Fruit fly (Drosophila melanogaster) whole organism, embryonic: ENCODE results near the gene CG33096.
"Not testable (repeated sequence)": the region's sequence is repeated elsewhere in the genome, so short reads cannot be mapped to it uniquely, and the experiment has no call there.

Experiments
- B-H1 ChIP-seq: fragments of 200-800 bp; sonication (Bioruptor generic); IDR thresholded peaks from 3 replicates; pipeline ENCODE4 v1.3.6; 2022; ENCODE audit warnings: missing biosample characterization, missing genetic modification characterization
- BEAF-32 ChIP-seq: fragments of 200-800 bp; sonication (Bioruptor generic); optimal IDR thresholded peaks from 3 replicates; lab custom pipeline; 2017; ENCODE audit warnings: missing biosample characterization, missing genetic modification characterization, mild to moderate bottlenecking, moderate library complexity, missing genetic modification reagents
- Bgb ChIP-seq: fragments of 200-800 bp; sonication (Bioruptor generic); IDR thresholded peaks from 2 replicates; pipeline ENCODE4 v1.3.6; 2022; ENCODE audit warnings: missing biosample characterization, missing genetic modification characterization; ENCODE audit not compliant: partially characterized antibody
- CG10366 ChIP-seq: fragments of 200-800 bp; sonication (Bioruptor generic); IDR thresholded peaks from 2 replicates; pipeline ENCODE4 v1.3.6; 2022; ENCODE audit warnings: missing biosample characterization, missing genetic modification characterization
- CG12391 ChIP-seq: fragments of 200-800 bp; sonication (Bioruptor generic); optimal IDR thresholded peaks from 3 replicates; lab custom pipeline; 2018; ENCODE audit warnings: missing biosample characterization, mild to moderate bottlenecking, missing genetic modification characterization, moderate library complexity
- CG13296 ChIP-seq: fragments of 200-800 bp; sonication (Bioruptor generic); optimal IDR thresholded peaks from 3 replicates; lab custom pipeline; 2018; ENCODE audit warnings: missing biosample characterization, mild to moderate bottlenecking, missing genetic modification characterization
- CG1603 ChIP-seq: fragments of 200-800 bp; sonication (Bioruptor generic); optimal IDR thresholded peaks from 2 replicates; lab custom pipeline; 2019; ENCODE audit warnings: missing biosample characterization, mild to moderate bottlenecking, missing genetic modification characterization, moderate library complexity
- CG16815 ChIP-seq: fragments of 200-800 bp; sonication (Bioruptor generic); optimal IDR thresholded peaks from 3 replicates; lab custom pipeline; 2017; ENCODE audit warnings: missing biosample characterization, mild to moderate bottlenecking, missing genetic modification characterization
- CG17328 ChIP-seq: fragments of 200-800 bp; sonication (Bioruptor generic); IDR thresholded peaks from 2 replicates; pipeline ENCODE4 v1.3.6; 2022; ENCODE audit warnings: missing biosample characterization, missing genetic modification characterization
- CG32767 ChIP-seq: fragments of 200-800 bp; sonication (Bioruptor generic); IDR thresholded peaks from 2 replicates; pipeline ENCODE4 v1.3.6; 2022; ENCODE audit warnings: missing biosample characterization, missing genetic modification characterization
- CG4707 ChIP-seq: fragments of 200-800 bp; sonication (Bioruptor generic); optimal IDR thresholded peaks from 2 replicates; lab custom pipeline; 2018; ENCODE audit warnings: missing biosample characterization, mild to moderate bottlenecking, missing genetic modification characterization, moderate library complexity
- CG6175 ChIP-seq: fragments of 200-800 bp; sonication (Bioruptor generic); IDR thresholded peaks from 3 replicates; pipeline ENCODE4 v1.3.6; 2022; ENCODE audit warnings: missing biosample characterization, missing genetic modification characterization
- CG6254 ChIP-seq: fragments of 200-800 bp; sonication (Bioruptor generic); optimal IDR thresholded peaks from 3 replicates; lab custom pipeline; 2017; ENCODE audit warnings: mild to moderate bottlenecking, missing biosample characterization, missing genetic modification reagents, missing genetic modification characterization
- CG6654 ChIP-seq: fragments of 200-800 bp; sonication (Bioruptor generic); optimal IDR thresholded peaks from 2 replicates; lab custom pipeline; 2017; ENCODE audit warnings: missing biosample characterization, mild to moderate bottlenecking, missing genetic modification characterization
- CG6765 ChIP-seq: fragments of 200-800 bp; sonication (Bioruptor generic); optimal IDR thresholded peaks from 3 replicates; lab custom pipeline; 2017; ENCODE audit warnings: missing biosample characterization, mild to moderate bottlenecking, missing genetic modification characterization
- CG7271 ChIP-seq: fragments of 200-800 bp; sonication (Bioruptor generic); optimal IDR thresholded peaks from 2 replicates; lab custom pipeline; 2018; ENCODE audit warnings: missing biosample characterization, mild to moderate bottlenecking, missing genetic modification characterization, moderate library complexity
- CG7839 ChIP-seq: fragments of 200-800 bp; sonication (Bioruptor generic); optimal IDR thresholded peaks from 3 replicates; lab custom pipeline; 2018; ENCODE audit warnings: missing biosample characterization, mild to moderate bottlenecking, missing genetic modification characterization, moderate library complexity
- CG9437 ChIP-seq: fragments of 200-800 bp; sonication (Bioruptor generic); optimal IDR thresholded peaks from 2 replicates; lab custom pipeline; 2018; ENCODE audit warnings: missing biosample characterization, mild to moderate bottlenecking, missing genetic modification characterization
- CG9727 ChIP-seq: fragments of 200-800 bp; sonication (Bioruptor generic); optimal IDR thresholded peaks from 3 replicates; lab custom pipeline; 2017; ENCODE audit warnings: missing biosample characterization, mild to moderate bottlenecking, missing genetic modification characterization
- CG9817 ChIP-seq: fragments of 200-800 bp; sonication (Bioruptor generic); optimal IDR thresholded peaks from 2 replicates; lab custom pipeline; 2018; ENCODE audit warnings: missing biosample characterization, mild to moderate bottlenecking, missing genetic modification characterization, moderate library complexity
- CoRest ChIP-seq: fragments of 200-800 bp; sonication (Bioruptor generic); optimal IDR thresholded peaks from 3 replicates; lab custom pipeline; 2018; ENCODE audit warnings: missing biosample characterization, mild to moderate bottlenecking, missing genetic modification characterization, moderate library complexity
- D ChIP-seq, 2 experiments: fragments of 200-800 bp in 1 of 2; fragments of >200 bp in 1 of 2; sonication (Bioruptor generic) in 1 of 2; optimal IDR thresholded peaks; 2 replicates in 1 of 2; 3 replicates in 1 of 2; lab custom pipeline; 2017; ENCODE audit warnings: mild to moderate bottlenecking in 1 of 2, missing biosample characterization in 1 of 2, missing genetic modification characterization in 1 of 2, missing genetic modification reagents in 1 of 2
- Dp ChIP-seq: fragments of 200-800 bp; sonication (Bioruptor generic); optimal IDR thresholded peaks from 2 replicates; lab custom pipeline; 2018; ENCODE audit warnings: missing biosample characterization, mild to moderate bottlenecking, missing genetic modification characterization, moderate library complexity
- Dref ChIP-seq: fragments of 200-800 bp; sonication (Bioruptor generic); IDR thresholded peaks from 2 replicates; pipeline ENCODE4 v1.3.6; 2022; ENCODE audit warnings: missing biosample characterization, missing genetic modification characterization
- E2f2 ChIP-seq: fragments of 200-800 bp; sonication (Bioruptor generic); IDR thresholded peaks from 2 replicates; pipeline ENCODE4 v1.3.6; 2022; ENCODE audit warnings: missing biosample characterization, missing genetic modification characterization
- HLH4C ChIP-seq: fragments of 200-800 bp; sonication (Bioruptor generic); IDR thresholded peaks from 3 replicates; pipeline ENCODE4 v1.3.6; 2022; ENCODE audit warnings: missing biosample characterization, missing genetic modification characterization; ENCODE audit not compliant: partially characterized antibody
- HLHmδ ChIP-seq: fragments of 200-800 bp; sonication (Bioruptor generic); optimal IDR thresholded peaks from 2 replicates; lab custom pipeline; 2018; ENCODE audit warnings: missing biosample characterization, mild to moderate bottlenecking, missing genetic modification characterization, moderate library complexity
- Hsf ChIP-seq: fragments of 200-800 bp; sonication (Bioruptor generic); optimal IDR thresholded peaks from 3 replicates; lab custom pipeline; 2016; ENCODE audit warnings: missing biosample characterization, missing genetic modification characterization
- Med ChIP-seq: fragments of 200-800 bp; sonication (Bioruptor generic); peaks from one replicate; lab custom pipeline; 2016; ENCODE audit warnings: missing biosample characterization, missing genetic modification characterization, mild to moderate bottlenecking, inconsistent platforms, moderate library complexity
- Mrtf ChIP-seq: fragments of 200-800 bp; sonication (Bioruptor generic); IDR thresholded peaks from 3 replicates; pipeline ENCODE4 v1.3.6; 2022; ENCODE audit warnings: missing biosample characterization, missing genetic modification characterization
- NC2β ChIP-seq: fragments of 200-800 bp; sonication (Bioruptor generic); optimal IDR thresholded peaks from 2 replicates; lab custom pipeline; 2016; ENCODE audit warnings: missing biosample characterization, missing genetic modification characterization
- Oli ChIP-seq: fragments of 200-800 bp; sonication (Bioruptor generic); optimal IDR thresholded peaks from 2 replicates; lab custom pipeline; 2018; ENCODE audit warnings: missing biosample characterization, mild to moderate bottlenecking, missing genetic modification characterization, moderate library complexity
- cas ChIP-seq: fragments of 200-800 bp; sonication (Bioruptor generic); IDR thresholded peaks from 2 replicates; pipeline ENCODE4 v1.3.6; 2022; ENCODE audit warnings: missing biosample characterization, missing genetic modification characterization
- gce ChIP-seq: fragments of 200-800 bp; sonication (Bioruptor generic); IDR thresholded peaks from 3 replicates; pipeline ENCODE4 v1.3.6; 2022; ENCODE audit warnings: missing biosample characterization, missing genetic modification characterization
- lov ChIP-seq, 2 experiments: fragments of 200-800 bp in 1 of 2; fragments of >200 bp in 1 of 2; sonication (Bioruptor generic) in 1 of 2; IDR thresholded peaks in 1 of 2; optimal IDR thresholded peaks in 1 of 2; 2 replicates in 1 of 2; 3 replicates in 1 of 2; pipeline versions ENCODE4 v1.3.6 to Lab custom; 2017 to 2022; ENCODE audit warnings: missing biosample characterization in 1 of 2, missing genetic modification characterization in 1 of 2
- luna ChIP-seq: fragments of 200-800 bp; sonication (Bioruptor generic); optimal IDR thresholded peaks from 2 replicates; lab custom pipeline; 2016; ENCODE audit warnings: missing biosample characterization, missing genetic modification characterization
- pan ChIP-seq, 4 experiments: fragments of >200 bp in 3 of 4; fragments of 200-800 bp in 1 of 4; sonication (Bioruptor generic) in 1 of 4; optimal IDR thresholded peaks in 3 of 4; IDR thresholded peaks in 1 of 4; 2 replicates each; pipeline versions ENCODE4 v1.3.6 to Lab custom; 2017 to 2022; ENCODE audit warnings: missing biosample characterization in 2 of 4, missing genetic modification characterization in 2 of 4, mixed read lengths in 1 of 4
- pfk ChIP-seq: fragments of 200-800 bp; sonication (Bioruptor generic); optimal IDR thresholded peaks from 2 replicates; lab custom pipeline; 2018; ENCODE audit warnings: missing biosample characterization, mild to moderate bottlenecking, missing genetic modification characterization, moderate library complexity
- prd ChIP-seq, 3 experiments: fragments of >200 bp in 2 of 3; fragments of 200-800 bp in 1 of 3; sonication (Bioruptor generic) in 1 of 3; optimal IDR thresholded peaks in 2 of 3; IDR thresholded peaks in 1 of 3; 2 replicates in 2 of 3; 3 replicates in 1 of 3; pipeline versions ENCODE4 v1.3.6 to Lab custom; 2017 to 2022; ENCODE audit warnings: missing biosample characterization in 1 of 3, missing genetic modification characterization in 1 of 3
- pzg ChIP-seq: fragments of 200-800 bp; sonication (Bioruptor generic); optimal IDR thresholded peaks from 3 replicates; lab custom pipeline; 2018; ENCODE audit warnings: missing biosample characterization, mild to moderate bottlenecking, missing genetic modification characterization, moderate library complexity
- sens ChIP-seq: fragments of 200-800 bp; sonication (Bioruptor generic); peaks from one replicate; lab custom pipeline; 2016; ENCODE audit warnings: missing biosample characterization, missing genetic modification characterization
- tio ChIP-seq: fragments of 200-800 bp; sonication (Bioruptor generic); optimal IDR thresholded peaks from 2 replicates; lab custom pipeline; 2017; ENCODE audit warnings: missing biosample characterization, missing genetic modification characterization, inconsistent platforms
- tna ChIP-seq: fragments of 200-800 bp; sonication (Bioruptor generic); IDR thresholded peaks from 2 replicates; pipeline ENCODE4 v1.3.6; 2022; ENCODE audit warnings: missing biosample characterization, missing genetic modification characterization; ENCODE audit not compliant: partially characterized antibody
- ttk ChIP-seq: fragments of 200-800 bp; sonication (Bioruptor generic); IDR thresholded peaks from 2 replicates; pipeline ENCODE4 v2.1.2; 2022; ENCODE audit warnings: missing biosample characterization, missing genetic modification characterization
- vnd ChIP-seq: fragments of 200-800 bp; sonication (Bioruptor generic); IDR thresholded peaks from 3 replicates; pipeline ENCODE4 v1.3.6; 2022; ENCODE audit warnings: missing biosample characterization, missing genetic modification characterization; ENCODE audit not compliant: partially characterized antibody
- zfh2 ChIP-seq: fragments of 200-800 bp; sonication (Bioruptor generic); optimal IDR thresholded peaks from 2 replicates; lab custom pipeline; 2016; ENCODE audit warnings: missing biosample characterization, missing genetic modification characterization

Gene CG33096

DNA sequence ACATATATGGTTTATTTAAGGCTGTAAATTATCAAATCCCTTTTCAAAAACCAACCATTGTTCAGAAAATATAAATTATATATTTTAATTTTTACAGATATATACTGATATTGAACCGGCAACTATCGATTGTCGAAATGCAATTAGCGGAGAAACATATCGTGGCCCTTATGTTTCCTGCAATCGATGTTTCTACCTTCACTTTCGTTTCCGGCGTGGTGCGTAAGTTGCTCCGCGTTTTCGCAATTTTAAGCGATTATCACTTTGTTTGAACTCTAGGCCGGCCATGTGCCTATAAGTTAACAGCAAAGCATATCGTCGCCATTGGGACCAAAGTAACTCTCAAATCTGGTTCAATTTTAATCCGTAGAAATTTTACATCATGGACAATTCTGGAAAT lies 25.8 kb downstream of the CG33096 start, which contains the start of gene vig2 (continued):
- TF ChIP-seq prd, D, lov, pan (optimal IDR thresholded peaks at IDR 0.05; lab: Kevin White, UChicago): not testable (repeated sequence)
- 0 out of 3 replicates have a peak, but pooled peaks have one; percentile 39 for TF ChIP-seq prd (GFP tag; IDR thresholded peaks at IDR 0.05; lab: Robert Waterston, UW)
- peak; percentile 27; the same call in 1 of the 2 replicates for TF ChIP-seq E2f2 (GFP tag; lab: Robert Waterston, UW)
- peak; percentile 19 for TF ChIP-seq CG4707 (GFP tag; lab: Kevin White, UChicago)
- TF ChIP-seq Dref (GFP tag; lab: Robert Waterston, UW), result peak; percentile 92
- peak; percentile 74 for TF ChIP-seq tna (GFP tag; lab: Robert Waterston, UW)
- peak; percentile 84 for TF ChIP-seq CG10366 (GFP tag; lab: Robert Waterston, UW)
- peak; percentile 39; the same call in 1 of the 3 replicates for TF ChIP-seq B-H1 (GFP tag; lab: Robert Waterston, UW)
- peak; percentile 75; the same call in 2 of the 3 replicates for TF ChIP-seq gce
- peak; percentile 12 for TF ChIP-seq Hsf (GFP tag; lab: Kevin White, UChicago)
- TF ChIP-seq vnd (GFP tag; lab: Robert Waterston, UW), result peak; percentile 85
- peak; percentile 78 for TF ChIP-seq sens
- TF ChIP-seq pfk, result peak; percentile 29
- peak; percentile 57 for TF ChIP-seq CG6765 (GFP tag; lab: Kevin White, UChicago)
- TF ChIP-seq Med, result peak; percentile 92
- 0 out of 2 replicates have a peak, but pooled peaks have one; percentile 6 for TF ChIP-seq cas (GFP tag; lab: Robert Waterston, UW)
- TF ChIP-seq zfh2, result peak; percentile 10
- TF ChIP-seq CG9727 (GFP tag; lab: Kevin White, UChicago), result peak; percentile 72
- peak; percentile 31 for TF ChIP-seq pzg
- peak; percentile 2 for TF ChIP-seq D (GFP tag; optimal IDR thresholded peaks at IDR 0.05; lab: Kevin White, UChicago)
- TF ChIP-seq CG32767 (GFP tag; lab: Robert Waterston, UW), result 0 out of 2 replicates have a peak, but pooled peaks have one; percentile 42
- peak; percentile 44 for TF ChIP-seq CG9817 (tag; lab: Kevin White, UChicago)
- peak; percentile 4 for TF ChIP-seq Dp
- TF ChIP-seq Bgb, result peak; percentile 92
- peak; percentile 49; the same call in 1 of the 3 replicates for TF ChIP-seq Mrtf (GFP tag; lab: Robert Waterston, UW)
- peak; percentile 68 for TF ChIP-seq CG9437
- TF ChIP-seq CG12391 (tag; lab: Kevin White, UChicago), result peak; percentile 27
- TF ChIP-seq ttk (GFP tag; lab: Robert Waterston, UW), result peak; percentile 77; the same call in 1 of the 2 replicates
- TF ChIP-seq CG16815 (GFP tag; lab: Kevin White, UChicago), result peak; percentile 7
- TF ChIP-seq Oli (tag; lab: Kevin White, UChicago), result peak; percentile 34
- TF ChIP-seq HLHmδ (GFP tag; lab: Kevin White, UChicago), result peak; percentile 72
- peak; percentile 5 for TF ChIP-seq CG6254 (GFP tag; lab: Kevin White, UChicago)
- TF ChIP-seq BEAF-32 (GFP tag; lab: Kevin White, UChicago), result peak; percentile 71
- TF ChIP-seq luna (GFP tag; lab: Kevin White, UChicago), result peak; percentile 5
- TF ChIP-seq CG17328 (GFP tag; lab: Robert Waterston, UW), result peak; percentile 84
- peak; percentile 90; the same call in 2 of the 3 replicates for TF ChIP-seq lov (GFP tag; IDR thresholded peaks at IDR 0.05; lab: Robert Waterston, UW)
- peak; percentile 75 for TF ChIP-seq CG7271 (tag; lab: Kevin White, UChicago)
- TF ChIP-seq pan (GFP tag; optimal IDR thresholded peaks at IDR 0.05 in 1 of 2, IDR thresholded peaks at IDR 0.05 in 1 of 2), result peak in 1 of 2 experiments; percentile 80
- peak; percentile 1 for TF ChIP-seq tio
- TF ChIP-seq NC2β (GFP tag; lab: Kevin White, UChicago), result peak; percentile 22
- TF ChIP-seq CG1603 (tag; lab: Kevin White, UChicago), result peak; percentile 32
- TF ChIP-seq CG7839, result peak; percentile 35
- peak; percentile 56 for TF ChIP-seq CG13296
- peak; percentile 73 for TF ChIP-seq HLH4C (GFP tag; lab: Robert Waterston, UW)
- peak; percentile 10 for TF ChIP-seq CG6654 (GFP tag; lab: Kevin White, UChicago)
- TF ChIP-seq CG6175 (GFP tag; lab: Robert Waterston, UW), result peak; percentile 71; the same call in 1 of the 3 replicates
- peak; percentile 38 for TF ChIP-seq CoRest (tag; lab: Kevin White, UChicago)
